Worm (Caenorhabditis elegans) whole organism, late embryonic: ENCODE results near the gene F10C1.9.
A peak's percentile ranks its signal among the peaks of the same experiment; 100 is the strongest.

ENCODE experiments used
- F13H6.1 ChIP-seq: sonication (generic microtip); optimal IDR thresholded peaks from 2 replicates; lab custom pipeline; 2016; ENCODE audit warnings: missing genetic modification characterization, missing compliant biosample characterization
- K09A11.1 ChIP-seq: sonication (generic microtip); optimal IDR thresholded peaks from 2 replicates; lab custom pipeline; 2017; ENCODE audit warnings: antibody characterized with exemption, mild to moderate bottlenecking, missing genetic modification characterization, missing compliant biosample characterization; ENCODE audit not compliant: insufficient read depth
- ahr-1 ChIP-seq: sonication (generic microtip); optimal IDR thresholded peaks from 2 replicates; lab custom pipeline; 2016; ENCODE audit warnings: missing genetic modification characterization, missing compliant biosample characterization
- ceh-14 ChIP-seq: sonication (generic microtip); optimal IDR thresholded peaks from 2 replicates; lab custom pipeline; 2016; ENCODE audit warnings: missing genotype, missing genetic modification characterization, missing compliant biosample characterization
- ceh-18 ChIP-seq: sonication (generic microtip); optimal IDR thresholded peaks from 2 replicates; lab custom pipeline; 2016; ENCODE audit warnings: missing genetic modification characterization, missing compliant biosample characterization
- ceh-19 ChIP-seq: fragments of 200-800 bp; sonication (Bioruptor generic); optimal IDR thresholded peaks from 2 replicates; lab custom pipeline; 2018; ENCODE audit warnings: mild to moderate bottlenecking, missing genetic modification characterization, missing compliant biosample characterization
- ceh-2 ChIP-seq: sonication (generic microtip); optimal IDR thresholded peaks from 2 replicates; lab custom pipeline; 2016; ENCODE audit warnings: missing genotype, missing genetic modification characterization, missing compliant biosample characterization
- ceh-24 ChIP-seq: sonication (generic microtip); optimal IDR thresholded peaks from 2 replicates; lab custom pipeline; 2016; ENCODE audit warnings: mild to moderate bottlenecking, missing genetic modification characterization, missing compliant biosample characterization
- ceh-31 ChIP-seq: sonication (generic microtip); optimal IDR thresholded peaks from 2 replicates; lab custom pipeline; 2016; ENCODE audit warnings: missing genetic modification characterization, missing compliant biosample characterization
- ceh-48 ChIP-seq: sonication (generic microtip); optimal IDR thresholded peaks from 2 replicates; lab custom pipeline; 2016; ENCODE audit warnings: missing genetic modification characterization, inconsistent platforms, missing compliant biosample characterization
- ceh-9 ChIP-seq: sonication (generic microtip); optimal IDR thresholded peaks from 2 replicates; lab custom pipeline; 2016; ENCODE audit warnings: mild to moderate bottlenecking, missing genetic modification characterization, inconsistent platforms, missing compliant biosample characterization
- elt-2 ChIP-seq: sonication (generic microtip); optimal IDR thresholded peaks from 2 replicates; lab custom pipeline; 2016; ENCODE audit warnings: missing genetic modification reagents, missing genetic modification characterization, missing compliant biosample characterization
- fax-1 ChIP-seq: sonication (generic microtip); optimal IDR thresholded peaks from 2 replicates; lab custom pipeline; 2016; ENCODE audit warnings: missing genotype, missing genetic modification characterization, missing compliant biosample characterization
- fkh-10 ChIP-seq: fragments of 150-350 bp; optimal IDR thresholded peaks from 2 replicates; lab custom pipeline; 2014; ENCODE audit warnings: missing biosample characterization, missing genetic modification reagents, missing genetic modification characterization
- hlh-13 ChIP-seq: fragments of 200-800 bp; sonication (Bioruptor generic); optimal IDR thresholded peaks from 2 replicates; lab custom pipeline; 2018; ENCODE audit warnings: mild to moderate bottlenecking, missing genetic modification characterization, missing compliant biosample characterization
- hlh-15 ChIP-seq: sonication (generic microtip); optimal IDR thresholded peaks from 2 replicates; lab custom pipeline; 2016; ENCODE audit warnings: missing genetic modification characterization, missing compliant biosample characterization
- hlh-30 ChIP-seq: sonication (generic microtip); optimal IDR thresholded peaks from 2 replicates; lab custom pipeline; 2017; ENCODE audit warnings: antibody characterized with exemption, missing genetic modification characterization, missing compliant biosample characterization; ENCODE audit not compliant: insufficient read depth
- hlh-6 ChIP-seq: sonication (generic microtip); optimal IDR thresholded peaks from 2 replicates; lab custom pipeline; 2016; ENCODE audit warnings: missing genotype, missing genetic modification characterization, missing compliant biosample characterization
- lim-6 ChIP-seq: sonication (generic microtip); optimal IDR thresholded peaks from 2 replicates; lab custom pipeline; 2016; ENCODE audit warnings: missing genetic modification characterization, missing compliant biosample characterization
- mec-3 ChIP-seq: sonication (generic microtip); optimal IDR thresholded peaks from 2 replicates; lab custom pipeline; 2016; ENCODE audit warnings: borderline replicate concordance, missing genetic modification characterization, missing compliant biosample characterization
- nfya-1 ChIP-seq: sonication (generic microtip); optimal IDR thresholded peaks from 2 replicates; lab custom pipeline; 2017; ENCODE audit warnings: missing genetic modification characterization, mild to moderate bottlenecking, missing compliant biosample characterization, antibody characterized with exemption, moderate library complexity
- nhr-11 ChIP-seq: fragments of 150-350 bp; optimal IDR thresholded peaks from 2 replicates; lab custom pipeline; 2014; ENCODE audit warnings: missing biosample characterization, missing genetic modification characterization
- npax-4 ChIP-seq: sonication (generic microtip); optimal IDR thresholded peaks from 2 replicates; lab custom pipeline; 2016; ENCODE audit warnings: missing genetic modification characterization, missing compliant biosample characterization
- pag-3 ChIP-seq: sonication (generic microtip); optimal IDR thresholded peaks from 2 replicates; lab custom pipeline; 2016; ENCODE audit warnings: missing compliant biosample characterization, missing genetic modification characterization, borderline replicate concordance
- pat-9 ChIP-seq: fragments of 200-800 bp; sonication (Bioruptor generic); optimal IDR thresholded peaks from 2 replicates; lab custom pipeline; 2018; ENCODE audit warnings: mild to moderate bottlenecking, missing genetic modification characterization, moderate library complexity, missing compliant biosample characterization
- pax-1 ChIP-seq: fragments of 150-350 bp; optimal IDR thresholded peaks from 2 replicates; lab custom pipeline; 2014; ENCODE audit warnings: missing biosample characterization, missing genetic modification characterization
- pha-2 ChIP-seq: sonication (generic microtip); optimal IDR thresholded peaks from 2 replicates; lab custom pipeline; 2017; ENCODE audit warnings: mild to moderate bottlenecking, missing genetic modification characterization, missing compliant biosample characterization
- pha-4 ChIP-seq: fragments of 150-350 bp; optimal IDR thresholded peaks from 2 replicates; lab custom pipeline; 2018; ENCODE audit warnings: missing biosample characterization, missing genetic modification reagents, missing genetic modification characterization
- pqm-1 ChIP-seq: sonication (generic microtip); optimal IDR thresholded peaks from 2 replicates; lab custom pipeline; 2016; ENCODE audit warnings: missing genetic modification characterization, missing compliant biosample characterization
- ref-2 ChIP-seq: sonication (generic microtip); optimal IDR thresholded peaks from 2 replicates; lab custom pipeline; 2016; ENCODE audit warnings: missing genetic modification characterization, missing compliant biosample characterization
- rnt-1 ChIP-seq: sonication (generic microtip); optimal IDR thresholded peaks from 2 replicates; lab custom pipeline; 2016; ENCODE audit warnings: missing genetic modification characterization, missing compliant biosample characterization
- sdc-2 ChIP-seq: sonication (generic microtip); optimal IDR thresholded peaks from 2 replicates; lab custom pipeline; 2016; ENCODE audit warnings: missing genotype, missing genetic modification characterization, missing compliant biosample characterization
- sox-2 ChIP-seq: fragments of 200-800 bp; sonication (Bioruptor generic); IDR thresholded peaks from 2 replicates; pipeline ENCODE4 v1.3.6; 2022; ENCODE audit warnings: missing genetic modification reagents, missing genetic modification characterization, missing compliant biosample characterization
- tbx-2 ChIP-seq: sonication (generic microtip); optimal IDR thresholded peaks from 2 replicates; lab custom pipeline; 2016; ENCODE audit warnings: missing genetic modification characterization, missing compliant biosample characterization
- tbx-7 ChIP-seq: sonication (generic microtip); optimal IDR thresholded peaks from 2 replicates; lab custom pipeline; 2016; ENCODE audit warnings: missing genotype, missing genetic modification characterization, missing compliant biosample characterization
- unc-42 ChIP-seq: sonication (generic microtip); optimal IDR thresholded peaks from 2 replicates; lab custom pipeline; 2016; ENCODE audit warnings: missing genotype, missing genetic modification characterization, missing compliant biosample characterization
- unc-55 ChIP-seq: sonication (generic microtip); optimal IDR thresholded peaks from 2 replicates; lab custom pipeline; 2017; ENCODE audit warnings: missing biosample characterization, missing genetic modification reagents, missing genetic modification characterization
- unc-86 ChIP-seq: sonication (generic microtip); optimal IDR thresholded peaks from 2 replicates; lab custom pipeline; 2016; ENCODE audit warnings: missing genetic modification characterization, missing compliant biosample characterization

F10C1.9 gene

ce11 chrII:5730343-5731083, 14.6 kb downstream of the F10C1.9 start, which contains the start of the genes C18A3.7 and C18A3.11:
C18A3.7 (minus strand) TSS chrII:5730443.
C18A3.11 (plus strand) TSS chrII:5731033.
- no peak for TF ChIP-seq ceh-24 (tag; lab: Kevin White, UChicago)
- TF ChIP-seq pat-9 (tag; lab: Kevin White, UChicago) = no peak
- TF ChIP-seq pha-2 (tag; lab: Kevin White, UChicago) = no peak
- no peak for TF ChIP-seq tbx-7 (tag; lab: Kevin White, UChicago)
- no peak for TF ChIP-seq mec-3
- TF ChIP-seq F13H6.1 = no peak
- TF ChIP-seq nhr-11 = no peak
- TF ChIP-seq sox-2 (GFP tag; lab: Robert Waterston, UW) = no peak
- no peak for TF ChIP-seq ceh-18 (tag; lab: Kevin White, UChicago)
- no peak for TF ChIP-seq unc-86 (tag; lab: Kevin White, UChicago)
- no peak for TF ChIP-seq rnt-1 (tag; lab: Kevin White, UChicago)
- TF ChIP-seq pqm-1 (tag; lab: Kevin White, UChicago) = no peak
- no peak for TF ChIP-seq fax-1
- TF ChIP-seq ceh-31 = no peak
- TF ChIP-seq ceh-9 (tag; lab: Kevin White, UChicago) = no peak
- TF ChIP-seq sdc-2 = no peak
- TF ChIP-seq npax-4 (tag; lab: Kevin White, UChicago) = no peak
- TF ChIP-seq unc-55 (GFP tag; lab: Kevin White, UChicago) = no peak
- no peak for TF ChIP-seq ceh-14 (tag; lab: Kevin White, UChicago)
- TF ChIP-seq, all 69 proteins: peak for 0

ce11 chrII:5727707-5728106, 17.4 kb downstream of the F10C1.9 start, which contains the start of gene rab-3:
rab-3 (minus strand) TSS chrII:5727853.
- TF ChIP-seq pax-1 (no peak), unc-42 (tag; lab: Kevin White, UChicago) (peak; percentile 78), fkh-10 (GFP tag; lab: Kevin White, UChicago) (no peak), unc-55 (GFP tag; lab: Kevin White, UChicago) (no peak), ahr-1 (tag; lab: Kevin White, UChicago) (no peak), ref-2 (no peak)

- TF ChIP-seq unc-55 (GFP tag; lab: Kevin White, UChicago) (no peak), hlh-30 (no peak), ceh-48 (tag; lab: Kevin White, UChicago) (peak; percentile 76), ceh-31 (peak; percentile 78), ceh-9 (tag; lab: Kevin White, UChicago) (no peak), unc-42 (tag; lab: Kevin White, UChicago) (peak; percentile 81), ceh-19 (GFP tag; lab: Kevin White, UChicago) (peak; percentile 31), nfya-1 (tag; lab: Kevin White, UChicago) (peak; percentile 36), ceh-2 (tag; lab: Kevin White, UChicago) (no peak), tbx-2 (tag; lab: Kevin White, UChicago) (peak; percentile 29), ceh-18 (tag; lab: Kevin White, UChicago) (peak; percentile 22), hlh-13 (GFP tag; lab: Kevin White, UChicago) (no peak)
These were observed 20.0 kb downstream of the F10C1.9 start for ce11 chrII:5725094-5725493.

ce11 chrII:5719848-5720247, 25.2 kb downstream of the F10C1.9 start, which contains the start of gene damt-1:
damt-1 (plus strand) TSS chrII:5720148.
- no peak for TF ChIP-seq mec-3
- no peak for TF ChIP-seq elt-2 (tag; lab: Kevin White, UChicago)
- TF ChIP-seq ceh-9 (tag; lab: Kevin White, UChicago) = no peak
- TF ChIP-seq K09A11.1 = no peak
- no peak for TF ChIP-seq ceh-24 (tag; lab: Kevin White, UChicago)
- no peak for TF ChIP-seq hlh-15
- TF ChIP-seq hlh-6 (tag; lab: Kevin White, UChicago) = no peak
- TF ChIP-seq lim-6 (tag; lab: Kevin White, UChicago) = no peak
- TF ChIP-seq pha-4 (tag; lab: Kevin White, UChicago) = no peak
- no peak for TF ChIP-seq sox-2 (GFP tag; lab: Robert Waterston, UW)
- no peak for TF ChIP-seq pax-1
- no peak for TF ChIP-seq pag-3 (tag; lab: Kevin White, UChicago)
